Worm (Caenorhabditis elegans) whole organism, L4 larva: ENCODE results near the gene cchl-1.

Experiments
- F26F4.8 ChIP-seq: fragments of 200-800 bp; sonication (Bioruptor generic); conservative IDR thresholded peaks from 2 replicates; pipeline ENCODE4 v1.3.6; 2022; ENCODE audit warnings: missing genetic modification characterization, missing compliant biosample characterization
- ZK546.5 ChIP-seq, 2 experiments: sonication (generic microtip); optimal IDR thresholded peaks; 2 replicates each; lab custom pipeline; 2017; ENCODE audit warnings: missing biosample characterization in 2 of 2, missing genetic modification characterization in 2 of 2
- fos-1 ChIP-seq: fragments of 150-350 bp; optimal IDR thresholded peaks from 2 replicates; lab custom pipeline; 2014; ENCODE audit warnings: missing biosample characterization, missing genetic modification characterization
- hlh-11 ChIP-seq: fragments of 200-800 bp; sonication (Bioruptor generic); optimal IDR thresholded peaks from 2 replicates; lab custom pipeline; 2018; ENCODE audit warnings: mild to moderate bottlenecking, missing genetic modification characterization, missing compliant biosample characterization
- lsy-2 ChIP-seq, 2 experiments: fragments of 150-350 bp in 1 of 2; sonication (generic microtip) in 1 of 2; optimal IDR thresholded peaks; 2 replicates each; lab custom pipeline; 2014 to 2017; ENCODE audit warnings: missing biosample characterization in 2 of 2, missing genetic modification characterization in 2 of 2
- mep-1 ChIP-seq: fragments of 150-350 bp; sonication (generic microtip); optimal IDR thresholded peaks from 3 replicates; lab custom pipeline; 2014; ENCODE audit warnings: missing biosample characterization, missing genetic modification characterization
- nhr-10 ChIP-seq: fragments of 150-350 bp; optimal IDR thresholded peaks from 2 replicates; lab custom pipeline; 2014; ENCODE audit warnings: missing biosample characterization, missing genetic modification characterization
- unc-39 ChIP-seq: sonication (generic microtip); optimal IDR thresholded peaks from 2 replicates; lab custom pipeline; 2017; ENCODE audit warnings: missing biosample characterization, missing genetic modification characterization

- TF ChIP-seq F26F4.8 (GFP tag; lab: Robert Waterston, UW) (no peak), fos-1 (tag; lab: Kevin White, UChicago) (no peak), unc-39 (tag; lab: Kevin White, UChicago) (no peak), mep-1 (no peak), lsy-2 (tag; optimal IDR thresholded peaks at IDR 0.05; lab: Kevin White, UChicago) (no peak), ZK546.5 (tag; optimal IDR thresholded peaks at IDR 0.05; lab: Kevin White, UChicago) (no peak), hlh-11 (no peak), nhr-10 (tag; lab: Kevin White, UChicago) (no peak)
These were observed 50.5 kb downstream of the cchl-1 start, which contains the start of gene sfxn-1.2 for ce11 chrII:11185728-11186127.
